Worm (Caenorhabditis elegans) whole organism, late embryonic: ENCODE results near the gene T10H9.8.
A peak's percentile ranks its signal among the peaks of the same experiment; 100 is the strongest.

Experiments
- C08G9.2 ChIP-seq: sonication (generic microtip); optimal IDR thresholded peaks from 2 replicates; lab custom pipeline; 2016; ENCODE audit warnings: mild to moderate bottlenecking, missing genetic modification characterization, moderate library complexity, missing compliant biosample characterization
- F13H6.1 ChIP-seq: sonication (generic microtip); optimal IDR thresholded peaks from 2 replicates; lab custom pipeline; 2016; ENCODE audit warnings: missing genetic modification characterization, missing compliant biosample characterization
- K02D7.2 ChIP-seq: sonication (generic microtip); optimal IDR thresholded peaks from 2 replicates; lab custom pipeline; 2017; ENCODE audit warnings: mild to moderate bottlenecking, missing genetic modification characterization, missing compliant biosample characterization
- Y22D7AL.16 ChIP-seq: sonication (generic microtip); optimal IDR thresholded peaks from 2 replicates; lab custom pipeline; 2016; ENCODE audit warnings: missing genetic modification characterization, missing compliant biosample characterization
- ahr-1 ChIP-seq: sonication (generic microtip); optimal IDR thresholded peaks from 2 replicates; lab custom pipeline; 2016; ENCODE audit warnings: missing genetic modification characterization, missing compliant biosample characterization
- ama-1 ChIP-seq: fragments of 150-350 bp; optimal IDR thresholded peaks from 2 replicates; lab custom pipeline; 2014
- ceh-19 ChIP-seq: fragments of 200-800 bp; sonication (Bioruptor generic); optimal IDR thresholded peaks from 2 replicates; lab custom pipeline; 2018; ENCODE audit warnings: mild to moderate bottlenecking, missing genetic modification characterization, missing compliant biosample characterization
- ceh-2 ChIP-seq: sonication (generic microtip); optimal IDR thresholded peaks from 2 replicates; lab custom pipeline; 2016; ENCODE audit warnings: missing genotype, missing genetic modification characterization, missing compliant biosample characterization
- ceh-31 ChIP-seq: sonication (generic microtip); optimal IDR thresholded peaks from 2 replicates; lab custom pipeline; 2016; ENCODE audit warnings: missing genetic modification characterization, missing compliant biosample characterization
- ceh-48 ChIP-seq: sonication (generic microtip); optimal IDR thresholded peaks from 2 replicates; lab custom pipeline; 2016; ENCODE audit warnings: missing genetic modification characterization, inconsistent platforms, missing compliant biosample characterization
- ceh-6 ChIP-seq: fragments of 200-800 bp; sonication (Bioruptor generic); optimal IDR thresholded peaks from 2 replicates; lab custom pipeline; 2018; ENCODE audit warnings: mild to moderate bottlenecking, missing genetic modification characterization, missing compliant biosample characterization
- ceh-9 ChIP-seq: sonication (generic microtip); optimal IDR thresholded peaks from 2 replicates; lab custom pipeline; 2016; ENCODE audit warnings: mild to moderate bottlenecking, missing genetic modification characterization, inconsistent platforms, missing compliant biosample characterization
- dmd-4 ChIP-seq: sonication (generic microtip); optimal IDR thresholded peaks from 2 replicates; lab custom pipeline; 2016; ENCODE audit warnings: borderline replicate concordance, missing genetic modification characterization, missing compliant biosample characterization
- dve-1 ChIP-seq: sonication (generic microtip); optimal IDR thresholded peaks from 2 replicates; lab custom pipeline; 2017; ENCODE audit warnings: antibody characterized with exemption, mild to moderate bottlenecking, missing genetic modification characterization, missing compliant biosample characterization
- elt-2 ChIP-seq: sonication (generic microtip); optimal IDR thresholded peaks from 2 replicates; lab custom pipeline; 2016; ENCODE audit warnings: missing genetic modification reagents, missing genetic modification characterization, missing compliant biosample characterization
- elt-4 ChIP-seq: sonication (generic microtip); optimal IDR thresholded peaks from 2 replicates; lab custom pipeline; 2016; ENCODE audit warnings: missing genetic modification characterization, missing compliant biosample characterization
- ets-4 ChIP-seq: sonication (generic microtip); optimal IDR thresholded peaks from 2 replicates; lab custom pipeline; 2016; ENCODE audit warnings: missing genetic modification characterization, missing compliant biosample characterization
- gmeb-2 ChIP-seq: sonication (generic microtip); optimal IDR thresholded peaks from 2 replicates; lab custom pipeline; 2016; ENCODE audit warnings: missing genetic modification characterization, inconsistent platforms, missing compliant biosample characterization
- hlh-13 ChIP-seq: fragments of 200-800 bp; sonication (Bioruptor generic); optimal IDR thresholded peaks from 2 replicates; lab custom pipeline; 2018; ENCODE audit warnings: mild to moderate bottlenecking, missing genetic modification characterization, missing compliant biosample characterization
- hlh-30 ChIP-seq: sonication (generic microtip); optimal IDR thresholded peaks from 2 replicates; lab custom pipeline; 2017; ENCODE audit warnings: antibody characterized with exemption, missing genetic modification characterization, missing compliant biosample characterization; ENCODE audit not compliant: insufficient read depth
- nfya-1 ChIP-seq: sonication (generic microtip); optimal IDR thresholded peaks from 2 replicates; lab custom pipeline; 2017; ENCODE audit warnings: missing genetic modification characterization, mild to moderate bottlenecking, missing compliant biosample characterization, antibody characterized with exemption, moderate library complexity
- nhr-11 ChIP-seq: fragments of 150-350 bp; optimal IDR thresholded peaks from 2 replicates; lab custom pipeline; 2014; ENCODE audit warnings: missing biosample characterization, missing genetic modification characterization
- nhr-232 ChIP-seq: sonication (generic microtip); optimal IDR thresholded peaks from 2 replicates; lab custom pipeline; 2016; ENCODE audit warnings: missing genetic modification characterization, missing compliant biosample characterization
- npax-4 ChIP-seq: sonication (generic microtip); optimal IDR thresholded peaks from 2 replicates; lab custom pipeline; 2016; ENCODE audit warnings: missing genetic modification characterization, missing compliant biosample characterization
- pag-3 ChIP-seq: sonication (generic microtip); optimal IDR thresholded peaks from 2 replicates; lab custom pipeline; 2016; ENCODE audit warnings: missing compliant biosample characterization, missing genetic modification characterization, borderline replicate concordance
- pat-9 ChIP-seq: fragments of 200-800 bp; sonication (Bioruptor generic); optimal IDR thresholded peaks from 2 replicates; lab custom pipeline; 2018; ENCODE audit warnings: mild to moderate bottlenecking, missing genetic modification characterization, moderate library complexity, missing compliant biosample characterization
- pha-2 ChIP-seq: sonication (generic microtip); optimal IDR thresholded peaks from 2 replicates; lab custom pipeline; 2017; ENCODE audit warnings: mild to moderate bottlenecking, missing genetic modification characterization, missing compliant biosample characterization
- pha-4 ChIP-seq: fragments of 150-350 bp; optimal IDR thresholded peaks from 2 replicates; lab custom pipeline; 2018; ENCODE audit warnings: missing biosample characterization, missing genetic modification reagents, missing genetic modification characterization
- pqm-1 ChIP-seq: sonication (generic microtip); optimal IDR thresholded peaks from 2 replicates; lab custom pipeline; 2016; ENCODE audit warnings: missing genetic modification characterization, missing compliant biosample characterization
- rnt-1 ChIP-seq: sonication (generic microtip); optimal IDR thresholded peaks from 2 replicates; lab custom pipeline; 2016; ENCODE audit warnings: missing genetic modification characterization, missing compliant biosample characterization
- sox-2 ChIP-seq: fragments of 200-800 bp; sonication (Bioruptor generic); IDR thresholded peaks from 2 replicates; pipeline ENCODE4 v1.3.6; 2022; ENCODE audit warnings: missing genetic modification reagents, missing genetic modification characterization, missing compliant biosample characterization
- ttx-3 ChIP-seq: sonication (generic microtip); optimal IDR thresholded peaks from 2 replicates; lab custom pipeline; 2016; ENCODE audit warnings: missing genetic modification reagents, missing genetic modification characterization, missing compliant biosample characterization
- unc-42 ChIP-seq: sonication (generic microtip); optimal IDR thresholded peaks from 2 replicates; lab custom pipeline; 2016; ENCODE audit warnings: missing genotype, missing genetic modification characterization, missing compliant biosample characterization
- unc-55 ChIP-seq: sonication (generic microtip); optimal IDR thresholded peaks from 2 replicates; lab custom pipeline; 2017; ENCODE audit warnings: missing biosample characterization, missing genetic modification reagents, missing genetic modification characterization
- unc-86 ChIP-seq: sonication (generic microtip); optimal IDR thresholded peaks from 2 replicates; lab custom pipeline; 2016; ENCODE audit warnings: missing genetic modification characterization, missing compliant biosample characterization
- ztf-16 ChIP-seq: sonication (generic microtip); optimal IDR thresholded peaks from 2 replicates; lab custom pipeline; 2017; ENCODE audit warnings: missing genetic modification characterization, missing compliant biosample characterization

The T10H9.8 gene

DNA sequence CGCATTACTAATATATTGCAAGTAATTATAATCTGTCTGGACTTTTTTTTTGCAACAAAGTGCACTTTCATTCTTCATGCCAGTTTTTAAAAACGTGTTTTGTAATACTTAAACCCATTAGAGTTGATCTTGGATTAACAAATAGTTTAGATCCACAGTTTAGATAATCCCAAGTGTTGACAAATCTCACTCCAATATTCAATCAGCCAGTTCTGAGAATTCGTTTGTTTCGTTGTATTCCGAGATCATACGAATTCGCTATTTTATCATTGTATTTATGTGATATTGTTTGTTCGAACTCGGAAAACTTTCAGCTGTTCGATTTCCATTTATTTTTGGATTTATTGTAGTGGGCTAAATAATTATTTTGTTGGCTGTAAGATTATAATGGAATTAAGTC lies 6.3 kb upstream of the T10H9.8 start:
- TF ChIP-seq pha-4: no peak
- no peak for TF ChIP-seq ahr-1 (tag; lab: Kevin White, UChicago)
- TF ChIP-seq Y22D7AL.16 (tag; lab: Kevin White, UChicago): no peak
- no peak for TF ChIP-seq pqm-1 (tag; lab: Kevin White, UChicago)
- TF ChIP-seq npax-4 (tag; lab: Kevin White, UChicago): no peak
- TF ChIP-seq gmeb-2 (tag; lab: Kevin White, UChicago): no peak
- TF ChIP-seq elt-2 (tag; lab: Kevin White, UChicago): no peak

DNA sequence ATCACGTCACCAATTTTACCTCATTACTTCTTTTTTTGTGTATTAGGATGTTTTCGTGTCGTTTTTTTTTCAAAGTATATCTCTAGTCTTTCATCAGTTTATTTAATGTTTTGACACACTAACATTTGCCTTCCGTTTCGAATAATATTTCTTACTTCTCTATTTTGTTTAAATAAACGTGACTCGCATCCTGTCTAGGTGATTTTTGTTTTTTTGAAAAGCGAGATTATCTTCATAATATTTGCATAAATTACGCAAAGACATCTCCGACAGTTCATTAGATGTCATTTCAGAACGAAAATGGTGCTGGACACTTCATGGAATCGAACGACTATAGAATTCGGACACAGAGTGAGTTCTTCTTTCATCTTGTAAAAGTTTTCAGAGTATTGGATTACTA lies 2.8 kb upstream of the T10H9.8 start, which contains the start of gene T10H9.1:
Gene T10H9.1 (plus strand): TSS at position 301 of the 400 bp plus-strand sequence.
- TF ChIP-seq npax-4 (tag; lab: Kevin White, UChicago) (no peak), ceh-19 (GFP tag; lab: Kevin White, UChicago) (no peak), sox-2 (GFP tag; lab: Robert Waterston, UW) (no peak)

DNA sequence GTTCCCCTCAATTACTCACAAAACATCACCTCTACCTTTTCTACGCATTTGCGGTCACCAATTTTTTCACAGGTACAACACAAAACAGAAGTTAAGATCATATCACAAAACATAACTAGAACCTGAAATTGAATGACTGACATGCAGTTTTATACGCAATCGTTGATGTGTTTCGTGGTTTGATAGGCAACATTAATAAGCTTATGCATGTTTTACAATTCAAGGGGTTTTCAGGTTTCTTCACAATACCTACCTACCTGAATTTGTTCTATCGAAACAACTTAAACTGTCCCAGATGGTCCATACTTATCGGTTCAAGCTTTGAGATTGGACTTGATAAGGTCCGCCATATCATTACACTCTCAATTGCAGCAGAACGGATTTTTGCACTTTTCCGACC lies 1.6 kb upstream of the T10H9.8 start:
- TF ChIP-seq elt-2 (tag; lab: Kevin White, UChicago): no peak
- TF ChIP-seq pqm-1 (tag; lab: Kevin White, UChicago): no peak
- no peak for TF ChIP-seq F13H6.1 (tag; lab: Kevin White, UChicago)

DNA sequence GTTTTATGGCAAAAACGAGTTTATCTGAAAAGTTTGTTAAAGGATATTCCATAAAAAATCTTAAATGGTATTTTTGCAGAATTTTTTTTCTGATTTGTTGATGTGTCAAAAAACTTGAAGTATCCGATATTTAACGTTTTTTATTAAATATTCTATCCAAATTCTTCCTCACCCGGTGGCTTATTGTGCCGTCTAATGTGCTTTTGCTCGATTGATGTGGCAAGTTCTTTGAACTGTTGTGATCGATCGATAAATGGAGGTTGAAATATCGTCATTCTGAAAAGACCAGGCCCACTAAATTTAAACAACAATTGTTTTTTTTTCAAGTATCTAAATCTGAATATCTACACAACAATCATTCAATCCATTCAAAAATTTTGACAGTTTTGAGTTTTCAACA lies 3.0 kb downstream of the T10H9.8 start, which contains the start of gene syx-18:
Gene syx-18 (minus strand): TSS at position 276 of the 400 bp plus-strand sequence.
- no peak for TF ChIP-seq unc-42 (tag; lab: Kevin White, UChicago)
- no peak for TF ChIP-seq hlh-13 (GFP tag; lab: Kevin White, UChicago)
- TF ChIP-seq elt-4 (tag; lab: Kevin White, UChicago): no peak
- TF ChIP-seq ztf-16 (tag; lab: Kevin White, UChicago): no peak
- no peak for TF ChIP-seq pat-9 (tag; lab: Kevin White, UChicago)
- TF ChIP-seq gmeb-2 (tag; lab: Kevin White, UChicago): no peak
- no peak for TF ChIP-seq ceh-48

DNA sequence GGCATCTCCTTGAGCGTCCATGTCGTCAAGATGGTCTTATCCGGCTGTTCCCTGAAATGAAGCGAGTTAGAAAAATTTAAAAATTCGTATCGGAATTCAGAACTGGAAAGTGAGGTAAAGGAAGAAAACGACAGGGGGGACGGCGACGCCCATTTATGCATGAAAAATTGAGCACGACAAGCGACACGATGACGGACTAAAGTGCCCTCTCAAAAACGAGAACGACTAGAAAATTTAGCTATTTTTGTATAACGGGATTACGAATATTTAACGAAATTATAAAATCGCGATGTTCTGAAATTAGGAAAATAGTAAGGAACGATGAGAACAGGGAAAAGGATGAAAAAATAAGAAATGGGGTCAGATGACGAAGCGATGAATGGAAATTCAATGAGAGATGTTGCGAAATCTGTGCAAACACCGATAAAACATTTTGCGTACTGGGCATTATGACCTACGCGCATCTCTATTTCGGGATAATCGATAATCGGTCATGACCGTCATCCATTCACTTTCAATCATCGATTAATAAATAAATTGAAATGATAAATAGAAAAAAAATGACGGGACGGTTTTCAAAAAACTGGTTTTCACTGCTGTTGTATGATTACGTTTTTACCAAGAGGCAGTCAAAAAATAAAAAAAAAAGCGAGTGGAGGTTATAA lies 4.4 kb downstream of the T10H9.8 start, which contains the start of gene snb-1:
Gene snb-1 (minus strand): TSS at position 51 of the 665 bp plus-strand sequence.
- TF ChIP-seq nfya-1 (tag; lab: Kevin White, UChicago): peak; percentile 22
- peak; percentile 35 for TF ChIP-seq ceh-31 (tag; lab: Kevin White, UChicago)
- no peak for TF ChIP-seq gmeb-2 (tag; lab: Kevin White, UChicago)
- TF ChIP-seq ceh-48: peak; percentile 46
- TF ChIP-seq rnt-1 (tag; lab: Kevin White, UChicago): no peak
- TF ChIP-seq npax-4 (tag; lab: Kevin White, UChicago): no peak
- TF ChIP-seq elt-2 (tag; lab: Kevin White, UChicago): no peak
- TF ChIP-seq dve-1 (tag; lab: Kevin White, UChicago): peak; percentile 46
- no peak for TF ChIP-seq dmd-4 (tag; lab: Kevin White, UChicago)
- TF ChIP-seq hlh-30: peak; percentile 33
- no peak for TF ChIP-seq hlh-13 (GFP tag; lab: Kevin White, UChicago)
- TF ChIP-seq ets-4 (tag; lab: Kevin White, UChicago): no peak
- no peak for TF ChIP-seq nhr-11
- TF ChIP-seq unc-86 (tag; lab: Kevin White, UChicago): no peak
- TF ChIP-seq unc-55 (GFP tag; lab: Kevin White, UChicago): peak; percentile 72
- TF ChIP-seq elt-4 (tag; lab: Kevin White, UChicago): no peak
- TF ChIP-seq ceh-9 (tag; lab: Kevin White, UChicago): no peak

DNA sequence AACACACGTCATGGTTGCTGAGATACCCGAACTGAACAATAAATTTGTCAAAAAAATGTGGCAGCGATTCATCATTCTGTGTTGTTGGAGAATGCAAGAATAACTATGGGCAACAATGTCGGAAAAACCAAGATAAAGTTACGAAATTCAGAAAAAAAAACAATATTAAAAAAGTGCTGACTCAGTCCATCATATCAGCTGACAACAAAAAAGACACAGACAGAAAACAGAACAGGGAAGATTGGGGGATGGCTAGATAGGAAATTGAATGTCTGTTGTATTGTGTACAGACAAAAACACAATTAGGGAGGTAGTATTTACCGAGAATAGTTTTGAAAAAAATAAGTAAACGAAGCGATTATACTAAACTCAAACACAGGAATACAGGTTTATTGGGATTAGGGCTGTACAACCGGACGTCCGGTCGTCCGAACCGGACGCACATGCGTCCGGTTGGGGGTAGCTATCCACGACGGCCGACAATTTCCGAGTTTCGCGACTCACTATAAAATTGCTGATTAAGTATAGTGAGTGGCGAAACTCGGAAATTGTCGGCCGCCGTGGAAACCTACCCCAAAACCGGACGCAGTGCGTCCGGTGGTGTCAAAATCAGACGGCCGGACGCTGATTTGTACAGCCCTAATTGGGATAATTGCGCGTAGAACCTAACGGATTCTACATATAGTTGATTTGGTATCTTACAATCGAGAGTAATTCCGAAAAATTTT lies 5.5 kb downstream of the T10H9.8 start:
- TF ChIP-seq K02D7.2 (tag; lab: Kevin White, UChicago) (no peak), ama-1 (lab: Kevin White, UChicago) (no peak), ceh-6 (GFP tag; lab: Kevin White, UChicago) (no peak), ceh-2 (no peak), rnt-1 (tag; lab: Kevin White, UChicago) (no peak), nhr-232 (tag; lab: Kevin White, UChicago) (no peak), ceh-31 (tag; lab: Kevin White, UChicago) (no peak), elt-4 (tag; lab: Kevin White, UChicago) (no peak), pat-9 (tag; lab: Kevin White, UChicago) (no peak), ttx-3 (no peak), pha-2 (tag; lab: Kevin White, UChicago) (no peak), ets-4 (tag; lab: Kevin White, UChicago) (no peak), C08G9.2 (tag; lab: Kevin White, UChicago) (no peak), pag-3 (no peak)
